Worm (Caenorhabditis elegans): ENCODE measurements around the gene K09G1.2.

K09G1.2 gene

DNA sequence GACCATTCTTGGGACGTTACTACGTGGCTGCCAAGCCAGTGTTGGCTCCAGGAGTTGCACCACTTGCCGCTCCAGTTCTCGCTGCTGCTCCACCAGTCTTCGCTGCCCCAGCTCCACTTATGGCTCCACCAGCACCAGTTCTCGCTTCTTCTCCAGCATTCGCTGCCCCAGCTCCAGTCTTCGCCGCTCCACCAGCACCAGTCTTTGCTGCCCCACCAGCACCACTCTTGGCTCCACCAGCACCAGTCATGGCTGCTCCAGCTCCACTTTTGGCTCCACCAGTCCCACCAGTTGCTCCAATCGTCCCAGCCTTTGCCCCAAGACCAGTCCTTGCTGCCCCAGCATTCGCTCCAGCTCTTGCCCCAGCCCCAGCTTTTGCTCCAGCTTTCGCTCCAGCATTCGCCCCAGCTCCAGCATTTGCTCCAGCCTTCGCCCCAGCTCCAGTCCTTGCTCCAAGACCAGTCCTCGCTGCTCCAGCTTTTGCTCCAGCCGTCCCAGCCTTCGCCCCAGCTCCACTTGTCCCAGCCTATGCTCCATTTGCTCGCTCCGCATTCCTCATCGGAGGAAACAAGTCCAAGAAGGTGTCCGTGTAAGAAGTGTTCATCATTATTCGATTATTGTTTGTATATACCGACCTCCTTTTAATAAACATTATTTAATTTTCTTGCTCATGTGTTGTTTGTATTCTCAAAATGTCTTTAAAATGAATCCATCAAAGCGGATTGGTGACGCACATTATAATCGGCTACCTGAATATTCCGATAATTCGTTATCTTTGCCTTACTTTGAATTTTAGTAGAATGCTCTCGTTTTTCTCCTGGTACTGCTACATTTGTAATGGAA, 35.4 kb downstream of the K09G1.2 start, which contains the start of gene T06E4.7:
Gene T06E4.7 (plus strand): TSS at position 793 of the 843 bp plus-strand sequence.
- TF ChIP-seq aly-2 (tag; optimal IDR thresholded peaks at IDR 0.05) = no peak
- TF ChIP-seq nhr-67 (tag; optimal IDR thresholded peaks at IDR 0.05) = no peak
- TF ChIP-seq R02D3.7 (tag; optimal IDR thresholded peaks at IDR 0.05) = no peak

- TF ChIP-seq ceh-82 (tag; optimal IDR thresholded peaks at IDR 0.05) = no peak
- no peak for TF ChIP-seq ceh-16 (tag; optimal IDR thresholded peaks at IDR 0.05)
- TF ChIP-seq daf-12 (tag; optimal IDR thresholded peaks at IDR 0.05) = no peak
- no peak for TF ChIP-seq mdl-1 (tag; optimal IDR thresholded peaks at IDR 0.05)
- TF ChIP-seq lsy-12 (tag; optimal IDR thresholded peaks at IDR 0.05) = no peak
- TF ChIP-seq nfya-1 (tag; optimal IDR thresholded peaks at IDR 0.05; ENCODE audit: insufficient read depth) = no peak
- TF ChIP-seq ztf-4 (tag; optimal IDR thresholded peaks at IDR 0.05) = no peak
- no peak for TF ChIP-seq pqm-1 (tag; optimal IDR thresholded peaks at IDR 0.05)
- TF ChIP-seq ztf-11 (tag; optimal IDR thresholded peaks at IDR 0.05) = no peak
- TF ChIP-seq nhr-11 (tag; optimal IDR thresholded peaks at IDR 0.05) = no peak
- no peak for TF ChIP-seq zag-1 (tag; optimal IDR thresholded peaks at IDR 0.05)
- no peak for TF ChIP-seq ceh-28 (tag; optimal IDR thresholded peaks at IDR 0.05)
- TF ChIP-seq nhr-76 (tag; optimal IDR thresholded peaks at IDR 0.05) = no peak
- no peak for TF ChIP-seq ama-1 (optimal IDR thresholded peaks at IDR 0.05)
- TF ChIP-seq egl-27 (tag; optimal IDR thresholded peaks at IDR 0.05) = no peak
- no peak for TF ChIP-seq eor-1 (tag; optimal IDR thresholded peaks at IDR 0.05)
Measured at ce11 chrV:9628603-9629002, 38.2 kb downstream of the K09G1.2 start.

DNA sequence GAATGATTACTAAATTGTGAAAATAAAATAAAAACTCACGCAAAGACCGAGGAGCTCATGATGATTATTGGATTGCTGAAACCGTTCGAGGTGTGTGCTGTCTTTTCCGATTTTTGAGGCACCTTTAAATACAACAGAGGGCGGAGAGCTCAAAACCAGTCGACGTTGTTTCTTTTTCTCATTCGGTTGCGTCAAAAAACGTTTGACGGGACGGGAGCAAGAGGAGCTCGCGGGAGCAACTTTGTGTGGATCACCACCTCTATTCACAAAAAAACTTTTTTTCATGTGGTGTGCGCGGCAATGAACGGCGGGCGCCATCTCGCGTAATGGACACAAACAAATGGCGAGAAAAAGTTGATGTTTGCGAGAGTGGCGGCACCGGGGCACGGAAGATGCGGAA, 38.7 kb downstream of the K09G1.2 start, which contains the start of gene idpc-3:
Gene idpc-3 (minus strand): TSS at position 101 of the 400 bp plus-strand sequence.
- TF ChIP-seq tbx-2 (tag; optimal IDR thresholded peaks at IDR 0.05) = no peak
- TF ChIP-seq nhr-23 (tag; optimal IDR thresholded peaks at IDR 0.05) = no peak
- no peak for TF ChIP-seq pqm-1 (tag; optimal IDR thresholded peaks at IDR 0.05)
- no peak for TF ChIP-seq nhr-43 (tag; optimal IDR thresholded peaks at IDR 0.05; ENCODE audit: poor library complexity, severe bottlenecking)
- TF ChIP-seq nhr-28 (tag; optimal IDR thresholded peaks at IDR 0.05) = no peak

ce11 chrV:9629643-9630042, 39.2 kb downstream of the K09G1.2 start, which contains the start of gene col-146:
Gene col-146 (plus strand): TSS chrV:9629943.
- TF ChIP-seq nhr-28 (tag; optimal IDR thresholded peaks at IDR 0.05) = no peak
- no peak for TF ChIP-seq pqm-1 (tag; optimal IDR thresholded peaks at IDR 0.05)
- peak; percentile 26 for TF ChIP-seq nhr-25 (tag; optimal IDR thresholded peaks at IDR 0.05)

- no peak for TF ChIP-seq fkh-2 (tag; optimal IDR thresholded peaks at IDR 0.05)
- no peak for TF ChIP-seq lin-39 (tag; optimal IDR thresholded peaks at IDR 0.05)
- no peak for TF ChIP-seq nhr-25 (tag; optimal IDR thresholded peaks at IDR 0.05)
- no peak for TF ChIP-seq egl-27 (tag; optimal IDR thresholded peaks at IDR 0.05)
- TF ChIP-seq nhr-28 (tag; optimal IDR thresholded peaks at IDR 0.05) = no peak
- no peak for TF ChIP-seq jun-1 (tag; optimal IDR thresholded peaks at IDR 0.05)
- TF ChIP-seq daf-12 (tag; optimal IDR thresholded peaks at IDR 0.05) = no peak
- TF ChIP-seq mml-1 (tag; optimal IDR thresholded peaks at IDR 0.05) = no peak
- no peak for TF ChIP-seq eor-1 (tag; optimal IDR thresholded peaks at IDR 0.05)
- no peak for TF ChIP-seq nhr-12 (tag; optimal IDR thresholded peaks at IDR 0.05)
- TF ChIP-seq nhr-76 (tag; optimal IDR thresholded peaks at IDR 0.05) = no peak
- no peak for TF ChIP-seq elt-3 (tag; optimal IDR thresholded peaks at IDR 0.05)
- no peak for TF ChIP-seq lsy-12 (tag; optimal IDR thresholded peaks at IDR 0.05)
- no peak for TF ChIP-seq pha-4 (tag; optimal IDR thresholded peaks at IDR 0.05)
- TF ChIP-seq elt-2 (tag; optimal IDR thresholded peaks at IDR 0.05) = no peak
- no peak for TF ChIP-seq nhr-67 (tag; optimal IDR thresholded peaks at IDR 0.05)
- TF ChIP-seq R02D3.7 (tag; optimal IDR thresholded peaks at IDR 0.05) = no peak
- TF ChIP-seq tbx-2 (tag; optimal IDR thresholded peaks at IDR 0.05) = no peak
- no peak for TF ChIP-seq ZK546.5 (tag; optimal IDR thresholded peaks at IDR 0.05)
- TF ChIP-seq unc-39 (tag; optimal IDR thresholded peaks at IDR 0.05) = no peak
Measured at ce11 chrV:9630542-9630941, 40.1 kb downstream of the K09G1.2 start.

Measured in whole organism, L3 larva.